Fruit fly (Drosophila melanogaster): Measurements from ENCODE around the gene PolI.

Gene PolI

dm6 chr3R:8205292-8205893 lies 27.9 kb upstream of the PolI start:
- TF ChIP-seq sv (GFP tag; optimal IDR thresholded peaks at IDR 0.05), result no peak
- no peak for TF ChIP-seq Myc (optimal IDR thresholded peaks at IDR 0.05)
- no peak for TF ChIP-seq Jra (GFP tag; optimal IDR thresholded peaks at IDR 0.05)
- no peak for TF ChIP-seq Dfd (GFP tag; optimal IDR thresholded peaks at IDR 0.05)
- no peak for TF ChIP-seq Rel (GFP tag; optimal IDR thresholded peaks at IDR 0.05)
- TF ChIP-seq Rel (tag; optimal IDR thresholded peaks at IDR 0.05), result no peak
- TF ChIP-seq Abd-B (GFP tag; optimal IDR thresholded peaks at IDR 0.05), result no peak
- no peak for TF ChIP-seq jim (GFP tag; optimal IDR thresholded peaks at IDR 0.05)
- TF ChIP-seq CrebA (GFP tag; optimal IDR thresholded peaks at IDR 0.05; ENCODE audit: borderline replicate concordance), result no peak
- no peak for TF ChIP-seq woc (GFP tag; optimal IDR thresholded peaks at IDR 0.05)
- no peak for TF ChIP-seq rgr (GFP tag; optimal IDR thresholded peaks at IDR 0.05)
- no peak for TF ChIP-seq dmrt93B (GFP tag; optimal IDR thresholded peaks at IDR 0.05)
- TF ChIP-seq N (GFP tag; optimal IDR thresholded peaks at IDR 0.05), result no peak

dm6 chr3R:8206019-8206418 lies 27.3 kb upstream of the PolI start:
- TF ChIP-seq woc (GFP tag; optimal IDR thresholded peaks at IDR 0.05) (no peak), dl (GFP tag; optimal IDR thresholded peaks at IDR 0.05; ENCODE audit: insufficient read depth in 1 of 2, partially characterized antibody in 2 of 2) (no peak), OdsH (GFP tag; optimal IDR thresholded peaks at IDR 0.05) (no peak), dsf (GFP tag; optimal IDR thresholded peaks at IDR 0.05; ENCODE audit: borderline replicate concordance) (no peak), sage (GFP tag; optimal IDR thresholded peaks at IDR 0.05) (no peak), Vsx2 (GFP tag; optimal IDR thresholded peaks at IDR 0.05; ENCODE audit: partially characterized antibody) (no peak), CG32264 (GFP tag; optimal IDR thresholded peaks at IDR 0.05) (no peak), pan (optimal IDR thresholded peaks at IDR 0.05) (no peak), GATAd (GFP tag; optimal IDR thresholded peaks at IDR 0.05) (no peak), Hr83 (GFP tag; optimal IDR thresholded peaks at IDR 0.05; ENCODE audit: poor library complexity, severe bottlenecking) (no peak), Jra (GFP tag; optimal IDR thresholded peaks at IDR 0.05) (no peak)

- TF ChIP-seq dl (GFP tag; optimal IDR thresholded peaks at IDR 0.05; ENCODE audit: insufficient read depth in 1 of 2, partially characterized antibody in 2 of 2) (no peak), lola (GFP tag; optimal IDR thresholded peaks at IDR 0.05) (no peak), HLH106 (tag; optimal IDR thresholded peaks at IDR 0.05) (peak; percentile 41), woc (GFP tag; optimal IDR thresholded peaks at IDR 0.05) (no peak), br (GFP tag; optimal IDR thresholded peaks at IDR 0.05) (peak; percentile 18), pan (optimal IDR thresholded peaks at IDR 0.05) (no peak), N (GFP tag; optimal IDR thresholded peaks at IDR 0.05) (no peak), Dif (GFP tag; optimal IDR thresholded peaks at IDR 0.05; ENCODE audit: partially characterized antibody) (no peak), Hnf4 (GFP tag; optimal IDR thresholded peaks at IDR 0.05) (peak; percentile 27), Rel (GFP tag; optimal IDR thresholded peaks at IDR 0.05) (no peak), Rel (tag; optimal IDR thresholded peaks at IDR 0.05) (no peak), Dfd (GFP tag; optimal IDR thresholded peaks at IDR 0.05) (no peak), dmrt93B (GFP tag; optimal IDR thresholded peaks at IDR 0.05) (no peak), rgr (GFP tag; optimal IDR thresholded peaks at IDR 0.05) (peak; percentile 52), psq (GFP tag; optimal IDR thresholded peaks at IDR 0.05) (peak; percentile 49), Sp1 (GFP tag; optimal IDR thresholded peaks at IDR 0.05) (peak; percentile 31), CrebA (GFP tag; optimal IDR thresholded peaks at IDR 0.05; ENCODE audit: borderline replicate concordance) (no peak), Abd-B (GFP tag; optimal IDR thresholded peaks at IDR 0.05) (no peak), jim (GFP tag; optimal IDR thresholded peaks at IDR 0.05) (no peak), Vsx2 (GFP tag; optimal IDR thresholded peaks at IDR 0.05; ENCODE audit: partially characterized antibody) (no peak), sv (GFP tag; optimal IDR thresholded peaks at IDR 0.05) (no peak), h (GFP tag; optimal IDR thresholded peaks at IDR 0.05) (peak; percentile 71), Mio (GFP tag; optimal IDR thresholded peaks at IDR 0.05) (no peak), OdsH (GFP tag; optimal IDR thresholded peaks at IDR 0.05) (peak; percentile 70), foxo (GFP tag; optimal IDR thresholded peaks at IDR 0.05) (peak in 1 of 2 experiments; percentile 52), GATAd (GFP tag; optimal IDR thresholded peaks at IDR 0.05) (no peak), brk (GFP tag; optimal IDR thresholded peaks at IDR 0.05) (no peak), tai (GFP tag; optimal IDR thresholded peaks at IDR 0.05) (no peak), Jra (GFP tag; optimal IDR thresholded peaks at IDR 0.05) (no peak), dsf (GFP tag; optimal IDR thresholded peaks at IDR 0.05; ENCODE audit: borderline replicate concordance) (no peak), sage (GFP tag; optimal IDR thresholded peaks at IDR 0.05) (no peak), ey (GFP tag; optimal IDR thresholded peaks at IDR 0.05) (peak; percentile 59), fru (GFP tag; optimal IDR thresholded peaks at IDR 0.05) (peak; percentile 60), Hr83 (GFP tag; optimal IDR thresholded peaks at IDR 0.05; ENCODE audit: poor library complexity, severe bottlenecking) (no peak), usp (GFP tag; optimal IDR thresholded peaks at IDR 0.05) (no peak), Hr78 (GFP tag; optimal IDR thresholded peaks at IDR 0.05) (no peak), Myc (optimal IDR thresholded peaks at IDR 0.05) (no peak), CG9705 (GFP tag; optimal IDR thresholded peaks at IDR 0.05) (no peak), CG32264 (GFP tag; optimal IDR thresholded peaks at IDR 0.05) (no peak)
Measured at dm6 chr3R:8206628-8207275, 26.6 kb upstream of the PolI start.

Data from whole organism, wandering third instar larva.